Fruit fly (Drosophila melanogaster) whole organism, embryonic: ENCODE measurements around the gene CG17270.

ENCODE experiments used
- CG10321 ChIP-seq: fragments of 200-800 bp; sonication (Bioruptor generic); IDR thresholded peaks from 2 replicates; pipeline ENCODE4 v1.3.6; 2022; ENCODE audit warnings: missing biosample characterization, missing genetic modification characterization
- CG10366 ChIP-seq: fragments of 200-800 bp; sonication (Bioruptor generic); IDR thresholded peaks from 2 replicates; pipeline ENCODE4 v1.3.6; 2022; ENCODE audit warnings: missing biosample characterization, missing genetic modification characterization
- CG10543 ChIP-seq: fragments of 200-800 bp; sonication (Bioruptor generic); optimal IDR thresholded peaks from 3 replicates; lab custom pipeline; 2017; ENCODE audit warnings: missing biosample characterization, mild to moderate bottlenecking, missing genetic modification characterization, moderate library complexity
- CG11696 ChIP-seq: fragments of 200-800 bp; sonication (Bioruptor generic); IDR thresholded peaks from 2 replicates; pipeline ENCODE4 v1.3.6; 2022; ENCODE audit warnings: missing biosample characterization, missing genetic modification characterization
- CG12071 ChIP-seq: fragments of 200-800 bp; sonication (Bioruptor generic); optimal IDR thresholded peaks from 3 replicates; lab custom pipeline; 2018; ENCODE audit warnings: missing biosample characterization, mild to moderate bottlenecking, missing genetic modification characterization
- CG12219 ChIP-seq: fragments of 200-800 bp; sonication (Bioruptor generic); optimal IDR thresholded peaks from 3 replicates; lab custom pipeline; 2018; ENCODE audit warnings: missing biosample characterization, mild to moderate bottlenecking, missing genetic modification characterization
- CG1233 ChIP-seq: fragments of 200-800 bp; sonication (Bioruptor generic); optimal IDR thresholded peaks from 4 replicates; lab custom pipeline; 2018; ENCODE audit warnings: missing biosample characterization, mild to moderate bottlenecking, missing genetic modification characterization
- CG12391 ChIP-seq: fragments of 200-800 bp; sonication (Bioruptor generic); optimal IDR thresholded peaks from 3 replicates; lab custom pipeline; 2018; ENCODE audit warnings: missing biosample characterization, mild to moderate bottlenecking, missing genetic modification characterization, moderate library complexity
- CG16779 ChIP-seq: fragments of 200-800 bp; sonication (Bioruptor generic); IDR thresholded peaks from 2 replicates; pipeline ENCODE4 v1.3.6; 2022; ENCODE audit warnings: missing biosample characterization, missing genetic modification characterization
- CG16863 ChIP-seq: fragments of 200-800 bp; sonication (Bioruptor generic); optimal IDR thresholded peaks from 3 replicates; lab custom pipeline; 2016; ENCODE audit warnings: missing biosample characterization, missing genetic modification characterization
- CG32767 ChIP-seq: fragments of 200-800 bp; sonication (Bioruptor generic); IDR thresholded peaks from 2 replicates; pipeline ENCODE4 v1.3.6; 2022; ENCODE audit warnings: missing biosample characterization, missing genetic modification characterization
- CG34376 ChIP-seq: fragments of 200-800 bp; sonication (Bioruptor generic); optimal IDR thresholded peaks from 2 replicates; lab custom pipeline; 2018; ENCODE audit warnings: missing biosample characterization, mild to moderate bottlenecking, missing genetic modification characterization
- CG34422 ChIP-seq: fragments of 200-800 bp; sonication (Bioruptor generic); IDR thresholded peaks from 3 replicates; pipeline ENCODE4 v1.3.6; 2022; ENCODE audit warnings: missing biosample characterization, missing genetic modification characterization
- CG3847 ChIP-seq: fragments of 200-800 bp; sonication (Bioruptor generic); IDR thresholded peaks from 2 replicates; pipeline ENCODE4 v1.3.6; 2022; ENCODE audit warnings: missing biosample characterization, missing genetic modification characterization
- CG4424 ChIP-seq: fragments of 200-800 bp; sonication (Bioruptor generic); optimal IDR thresholded peaks from 3 replicates; lab custom pipeline; 2016; ENCODE audit warnings: missing biosample characterization, missing genetic modification characterization
- CG7372 ChIP-seq: fragments of 200-800 bp; sonication (Bioruptor generic); IDR thresholded peaks from 2 replicates; pipeline ENCODE4 v1.3.6; 2022; ENCODE audit warnings: missing biosample characterization, missing genetic modification characterization
- CG7786 ChIP-seq: fragments of 200-800 bp; sonication (Bioruptor generic); optimal IDR thresholded peaks from 2 replicates; lab custom pipeline; 2016; ENCODE audit warnings: missing biosample characterization, missing genetic modification characterization
- CG8281 ChIP-seq: fragments of 200-800 bp; sonication (Bioruptor generic); optimal IDR thresholded peaks from 2 replicates; lab custom pipeline; 2018; ENCODE audit warnings: missing biosample characterization, mild to moderate bottlenecking, missing genetic modification characterization, moderate library complexity
- CG8924 ChIP-seq: fragments of 200-800 bp; optimal IDR thresholded peaks from 3 replicates; lab custom pipeline; 2019; ENCODE audit warnings: missing biosample characterization, mild to moderate bottlenecking, missing genetic modification characterization, moderate library complexity
- Drgx ChIP-seq: fragments of 200-800 bp; sonication (Bioruptor generic); IDR thresholded peaks from 2 replicates; pipeline ENCODE4 v1.3.6; 2022; ENCODE audit warnings: missing biosample characterization, missing genetic modification characterization
- Eip74EF ChIP-seq, 2 experiments: fragments of 200-800 bp in 1 of 2; fragments of >200 bp in 1 of 2; sonication (Bioruptor generic) in 1 of 2; optimal IDR thresholded peaks; 2 replicates each; lab custom pipeline; 2017 to 2019; ENCODE audit warnings: missing biosample characterization in 2 of 2, missing genetic modification characterization in 2 of 2, mild to moderate bottlenecking in 1 of 2, moderate library complexity in 1 of 2
- Elba2 ChIP-seq: fragments of 200-800 bp; sonication (Bioruptor generic); optimal IDR thresholded peaks from 3 replicates; lab custom pipeline; 2016; ENCODE audit warnings: missing biosample characterization, missing genetic modification characterization
- Fer2 ChIP-seq: fragments of 200-800 bp; sonication (Bioruptor generic); optimal IDR thresholded peaks from 2 replicates; lab custom pipeline; 2018; ENCODE audit warnings: missing biosample characterization, mild to moderate bottlenecking, missing genetic modification characterization, moderate library complexity
- HLH3B ChIP-seq: fragments of 200-800 bp; sonication (Bioruptor generic); IDR thresholded peaks from 2 replicates; pipeline ENCODE4 v1.3.6; 2022; ENCODE audit warnings: missing biosample characterization, missing genetic modification characterization
- Hand ChIP-seq: fragments of 200-800 bp; sonication (Bioruptor generic); optimal IDR thresholded peaks from 2 replicates; lab custom pipeline; 2017; ENCODE audit warnings: mild to moderate bottlenecking, missing biosample characterization, missing genetic modification reagents, missing genetic modification characterization
- Hr78 ChIP-seq, 2 experiments: fragments of 200-800 bp in 1 of 2; fragments of >200 bp in 1 of 2; sonication (Bioruptor generic) in 1 of 2; optimal IDR thresholded peaks; 2 replicates each; lab custom pipeline; 2017 to 2019; ENCODE audit warnings: missing biosample characterization in 2 of 2, missing genetic modification characterization in 2 of 2, mild to moderate bottlenecking in 1 of 2, moderate library complexity in 1 of 2
- Nf-YA ChIP-seq: fragments of 200-800 bp; sonication (Bioruptor generic); IDR thresholded peaks from 2 replicates; pipeline ENCODE4 v1.3.6; 2022; ENCODE audit warnings: missing biosample characterization, missing genetic modification characterization
- NfI ChIP-seq: fragments of 200-800 bp; sonication (Bioruptor generic); optimal IDR thresholded peaks from 3 replicates; lab custom pipeline; 2018; ENCODE audit warnings: missing biosample characterization, mild to moderate bottlenecking, missing genetic modification characterization, moderate library complexity
- Poxn ChIP-seq: fragments of 200-800 bp; sonication (Bioruptor generic); IDR thresholded peaks from 2 replicates; pipeline ENCODE4 v1.3.6; 2022; ENCODE audit warnings: missing biosample characterization, missing genetic modification characterization
- Ravus ChIP-seq: fragments of 200-800 bp; sonication (Bioruptor generic); IDR thresholded peaks from 2 replicates; pipeline ENCODE4 v1.3.6; 2022; ENCODE audit warnings: missing biosample characterization, missing genetic modification characterization
- Rfx ChIP-seq: fragments of 200-800 bp; sonication (Bioruptor generic); IDR thresholded peaks from 2 replicates; pipeline ENCODE4 v1.3.6; 2022; ENCODE audit warnings: missing biosample characterization, missing genetic modification characterization
- Spps ChIP-seq: fragments of 200-800 bp; sonication (Bioruptor generic); optimal IDR thresholded peaks from 2 replicates; lab custom pipeline; 2018; ENCODE audit warnings: missing biosample characterization, mild to moderate bottlenecking, missing genetic modification characterization
- Taf1 ChIP-seq: fragments of 200-800 bp; sonication (Bioruptor generic); IDR thresholded peaks from 2 replicates; pipeline ENCODE4 v1.3.6; 2022; ENCODE audit warnings: missing biosample characterization, missing genetic modification characterization
- Tbp ChIP-seq: fragments of >200 bp; optimal IDR thresholded peaks from 2 replicates; lab custom pipeline; 2018; ENCODE audit warnings: missing biosample characterization, missing genetic modification characterization
- Vsx1 ChIP-seq: fragments of 200-800 bp; sonication (Bioruptor generic); optimal IDR thresholded peaks from 2 replicates; lab custom pipeline; 2017; ENCODE audit warnings: missing biosample characterization, mild to moderate bottlenecking, missing genetic modification characterization, missing genetic modification reagents
- bcd ChIP-seq: fragments of 200-800 bp; sonication (Bioruptor generic); optimal IDR thresholded peaks from 2 replicates; lab custom pipeline; 2017; ENCODE audit warnings: missing biosample characterization, mild to moderate bottlenecking, missing genetic modification characterization
- dysf ChIP-seq: fragments of 200-800 bp; sonication (Bioruptor generic); IDR thresholded peaks from 3 replicates; pipeline ENCODE4 v1.3.6; 2022; ENCODE audit warnings: missing biosample characterization, missing genetic modification characterization
- ems ChIP-seq: fragments of 200-800 bp; sonication (Bioruptor generic); optimal IDR thresholded peaks from 3 replicates; lab custom pipeline; 2016; ENCODE audit warnings: missing biosample characterization, missing genetic modification characterization
- fru ChIP-seq: fragments of >200 bp; optimal IDR thresholded peaks from 2 replicates; lab custom pipeline; 2017
- ftz-f1 ChIP-seq: fragments of 200-800 bp; sonication (Bioruptor generic); optimal IDR thresholded peaks from 2 replicates; lab custom pipeline; 2016; ENCODE audit warnings: missing biosample characterization, missing genetic modification characterization
- grn ChIP-seq: fragments of 200-800 bp; sonication (Bioruptor generic); optimal IDR thresholded peaks from 3 replicates; lab custom pipeline; 2017; ENCODE audit warnings: missing biosample characterization, missing genetic modification characterization
- gt ChIP-seq: fragments of 200-800 bp; sonication (Bioruptor generic); IDR thresholded peaks from 2 replicates; pipeline ENCODE4 v1.3.6; 2022; ENCODE audit warnings: missing biosample characterization, missing genetic modification characterization
- insv ChIP-seq, 2 experiments: fragments of 200-800 bp; sonication (Bioruptor generic); optimal IDR thresholded peaks; 3 replicates each; lab custom pipeline; 2016 to 2018; ENCODE audit warnings: missing biosample characterization in 2 of 2, missing genetic modification characterization in 2 of 2
- lbe ChIP-seq: fragments of 200-800 bp; sonication (Bioruptor generic); optimal IDR thresholded peaks from 2 replicates; lab custom pipeline; 2016; ENCODE audit warnings: missing biosample characterization, mild to moderate bottlenecking, missing genetic modification characterization
- otp ChIP-seq: fragments of 200-800 bp; sonication (Bioruptor generic); IDR thresholded peaks from 3 replicates; pipeline ENCODE4, ENCODE4 v1.3.6; 2022; ENCODE audit warnings: missing biosample characterization, missing genetic modification characterization
- psq ChIP-seq: fragments of 200-800 bp; sonication (Bioruptor generic); optimal IDR thresholded peaks from 2 replicates; lab custom pipeline; 2017; ENCODE audit warnings: missing biosample characterization, missing genetic modification characterization
- sc ChIP-seq, 3 experiments: fragments of >200 bp in 2 of 3; fragments of 200-800 bp in 1 of 3; sonication (Bioruptor generic) in 1 of 3; optimal IDR thresholded peaks; 2 replicates in 2 of 3; 3 replicates in 1 of 3; lab custom pipeline; 2017; ENCODE audit warnings: mild to moderate bottlenecking in 1 of 3, missing biosample characterization in 1 of 3, missing genetic modification characterization in 1 of 3, missing genetic modification reagents in 1 of 3
- sima ChIP-seq: fragments of 200-800 bp; sonication (Bioruptor generic); optimal IDR thresholded peaks from 2 replicates; lab custom pipeline; 2016; ENCODE audit warnings: missing biosample characterization, missing genetic modification characterization
- slou ChIP-seq: fragments of 200-800 bp; sonication (Bioruptor generic); optimal IDR thresholded peaks from 3 replicates; lab custom pipeline; 2016; ENCODE audit warnings: missing biosample characterization, missing genetic modification characterization
- sob ChIP-seq: fragments of 200-800 bp; sonication (Bioruptor generic); IDR thresholded peaks from 2 replicates; pipeline ENCODE4 v1.3.6; 2022; ENCODE audit warnings: missing biosample characterization, missing genetic modification characterization
- sqz ChIP-seq: fragments of 200-800 bp; sonication (Bioruptor generic); optimal IDR thresholded peaks from 3 replicates; lab custom pipeline; 2018; ENCODE audit warnings: missing biosample characterization, mild to moderate bottlenecking, missing genetic modification characterization
- sr ChIP-seq: fragments of 200-800 bp; sonication (Bioruptor generic); IDR thresholded peaks from 3 replicates; pipeline ENCODE4 v1.3.6; 2022; ENCODE audit warnings: missing biosample characterization, missing genetic modification characterization
- ttk ChIP-seq: fragments of 200-800 bp; sonication (Bioruptor generic); IDR thresholded peaks from 2 replicates; pipeline ENCODE4 v2.1.2; 2022; ENCODE audit warnings: missing biosample characterization, missing genetic modification characterization

Gene CG17270

dm6 chr3R:20833664-20834063 is 14.9 kb upstream of the CG17270 start (continued):
- peak; percentile 7 for TF ChIP-seq sqz (GFP tag; lab: Kevin White, UChicago)
- TF ChIP-seq Tbp, result no peak
- no peak for TF ChIP-seq CG4424 (GFP tag; lab: Kevin White, UChicago)
- TF ChIP-seq Nf-YA (GFP tag; lab: Robert Waterston, UW), result no peak
- TF ChIP-seq grn (GFP tag; lab: Kevin White, UChicago), result no peak
- TF ChIP-seq CG7786, result no peak
- no peak for TF ChIP-seq CG1233 (GFP tag; lab: Kevin White, UChicago)
- TF ChIP-seq CG12219 (GFP tag; lab: Kevin White, UChicago), result no peak
- TF ChIP-seq sr, result no peak
- no peak for TF ChIP-seq sima
- TF ChIP-seq CG34376 (GFP tag; lab: Kevin White, UChicago), result no peak
- no peak for TF ChIP-seq Elba2 (GFP tag; lab: Kevin White, UChicago)
- TF ChIP-seq CG16863 (GFP tag; lab: Kevin White, UChicago), result no peak
- no peak for TF ChIP-seq ttk (GFP tag; lab: Robert Waterston, UW)
- TF ChIP-seq Rfx (GFP tag; lab: Robert Waterston, UW), result no peak; the same call in 1 of the 2 replicates
- TF ChIP-seq sc (optimal IDR thresholded peaks at IDR 0.05; lab: Kevin White, UChicago), result no peak
- TF ChIP-seq sc (GFP tag; optimal IDR thresholded peaks at IDR 0.05; lab: Kevin White, UChicago), result no peak
- no peak for TF ChIP-seq Poxn (GFP tag; lab: Robert Waterston, UW)
- TF ChIP-seq CG32767, result no peak
- TF ChIP-seq Drgx (GFP tag; lab: Robert Waterston, UW), result 0 out of 2 replicates have a peak, but pooled peaks have one; percentile 37
- no peak for TF ChIP-seq CG16779 (GFP tag; lab: Robert Waterston, UW)
- no peak for TF ChIP-seq Taf1 (GFP tag; lab: Robert Waterston, UW)
- peak; percentile 29; the same call in 1 of the 3 replicates for TF ChIP-seq CG34422 (GFP tag; lab: Robert Waterston, UW)
- no peak for TF ChIP-seq HLH3B (GFP tag; lab: Robert Waterston, UW)
- no peak for TF ChIP-seq CG8924 (tag; lab: Kevin White, UChicago)
- no peak for TF ChIP-seq Fer2 (tag; lab: Kevin White, UChicago)
- TF ChIP-seq CG8281 (tag; lab: Kevin White, UChicago), result no peak
- peak; percentile 43 for TF ChIP-seq CG10366
- TF ChIP-seq CG10321 (GFP tag; lab: Robert Waterston, UW), result no peak
- TF ChIP-seq psq (GFP tag; lab: Kevin White, UChicago), result no peak
- TF ChIP-seq Hand, result no peak
- TF ChIP-seq slou (GFP tag; lab: Kevin White, UChicago), result no peak
- TF ChIP-seq Vsx1 (GFP tag; lab: Kevin White, UChicago), result no peak
- TF ChIP-seq Eip74EF (GFP tag; optimal IDR thresholded peaks at IDR 0.05; lab: Kevin White, UChicago), result no peak
- no peak for TF ChIP-seq dysf (GFP tag; lab: Robert Waterston, UW)
- peak; percentile 29 for TF ChIP-seq NfI (GFP tag; lab: Kevin White, UChicago)
- TF ChIP-seq gt (GFP tag; lab: Robert Waterston, UW), result no peak
- TF ChIP-seq CG12071 (GFP tag; lab: Kevin White, UChicago), result no peak
- no peak for TF ChIP-seq ems (GFP tag; lab: Kevin White, UChicago)
- TF ChIP-seq lbe, result no peak
- TF ChIP-seq fru (lab: Kevin White, UChicago), result no peak
- peak; percentile 45 for TF ChIP-seq CG12391 (tag; lab: Kevin White, UChicago)
- TF ChIP-seq Ravus (GFP tag; lab: Robert Waterston, UW), result no peak
- TF ChIP-seq Hr78 (GFP tag; optimal IDR thresholded peaks at IDR 0.05; lab: Kevin White, UChicago), result no peak
- no peak for TF ChIP-seq Spps (tag; lab: Kevin White, UChicago)
- no peak for TF ChIP-seq CG3847 (GFP tag; lab: Robert Waterston, UW)
- TF ChIP-seq otp, result no peak
- no peak for TF ChIP-seq bcd (GFP tag; lab: Kevin White, UChicago)
- TF ChIP-seq CG7372 (GFP tag; lab: Robert Waterston, UW), result no peak
- TF ChIP-seq ftz-f1 (GFP tag; lab: Kevin White, UChicago), result no peak
- no peak for TF ChIP-seq sob (GFP tag; lab: Robert Waterston, UW)
- no peak for TF ChIP-seq CG11696 (GFP tag; lab: Robert Waterston, UW)
- TF ChIP-seq insv (GFP tag; optimal IDR thresholded peaks at IDR 0.05; lab: Kevin White, UChicago), result no peak
- no peak for TF ChIP-seq CG10543
